Worm (Caenorhabditis elegans) whole organism, early embryonic: ENCODE measurements around the gene emre-1.

Source experiments
- B0310.2 ChIP-seq: sonication (generic microtip); optimal IDR thresholded peaks from 2 replicates; lab custom pipeline; 2016; ENCODE audit warnings: mild to moderate bottlenecking, missing genetic modification characterization, missing compliant biosample characterization
- F13C5.2 ChIP-seq: sonication (generic microtip); optimal IDR thresholded peaks from 2 replicates; lab custom pipeline; 2017; ENCODE audit warnings: mild to moderate bottlenecking, missing genetic modification characterization, inconsistent platforms, missing compliant biosample characterization
- aly-1 ChIP-seq: sonication (generic microtip); optimal IDR thresholded peaks from 2 replicates; lab custom pipeline; 2016; ENCODE audit warnings: missing genetic modification characterization, missing compliant biosample characterization
- ama-1 ChIP-seq: fragments of 150-350 bp; optimal IDR thresholded peaks from 2 replicates; lab custom pipeline; 2014
- ceh-13 ChIP-seq: fragments of 200-800 bp; sonication (Bioruptor generic); optimal IDR thresholded peaks from 2 replicates; lab custom pipeline; 2018; ENCODE audit warnings: mild to moderate bottlenecking, missing genetic modification characterization, missing compliant biosample characterization
- flt-1 ChIP-seq: fragments of 200-800 bp; sonication (Bioruptor generic); IDR thresholded peaks from 2 replicates; pipeline ENCODE4 v1.3.6; 2022; ENCODE audit warnings: missing genetic modification characterization, missing compliant biosample characterization
- hmbx-1 ChIP-seq: sonication (generic microtip); optimal IDR thresholded peaks from 2 replicates; lab custom pipeline; 2016; ENCODE audit warnings: mild to moderate bottlenecking, missing genetic modification characterization, missing compliant biosample characterization
- hmg-4 ChIP-seq: fragments of 200-800 bp; sonication (Bioruptor generic); optimal IDR thresholded peaks from 2 replicates; lab custom pipeline; 2018; ENCODE audit warnings: mild to moderate bottlenecking, missing genetic modification characterization, missing compliant biosample characterization
- hnd-1 ChIP-seq: sonication (generic microtip); optimal IDR thresholded peaks from 2 replicates; lab custom pipeline; 2016; ENCODE audit warnings: missing genetic modification characterization, missing compliant biosample characterization
- pes-1 ChIP-seq: fragments of 200-800 bp; sonication (Bioruptor generic); IDR thresholded peaks from 2 replicates; pipeline ENCODE4 v1.3.6; 2022; ENCODE audit warnings: missing genetic modification reagents, missing genetic modification characterization, missing compliant biosample characterization
- scrt-1 ChIP-seq: fragments of 200-800 bp; sonication (Bioruptor generic); IDR thresholded peaks from 2 replicates; pipeline ENCODE4 v1.3.6; 2022; ENCODE audit warnings: missing genetic modification characterization, missing compliant biosample characterization
- sea-1 ChIP-seq: fragments of 200-800 bp; sonication (Bioruptor generic); conservative IDR thresholded peaks from 2 replicates; pipeline ENCODE4 v1.3.6; 2022; ENCODE audit warnings: missing genetic modification characterization, missing compliant biosample characterization
- tbx-37 ChIP-seq: fragments of 200-800 bp; sonication (Bioruptor generic); conservative IDR thresholded peaks from 2 replicates; pipeline ENCODE4 v1.3.6; 2022; ENCODE audit warnings: missing genetic modification reagents, missing genetic modification characterization, missing compliant biosample characterization
- tra-4 ChIP-seq: sonication (generic microtip); optimal IDR thresholded peaks from 2 replicates; lab custom pipeline; 2017; ENCODE audit warnings: missing genetic modification characterization, missing compliant biosample characterization

DNA sequence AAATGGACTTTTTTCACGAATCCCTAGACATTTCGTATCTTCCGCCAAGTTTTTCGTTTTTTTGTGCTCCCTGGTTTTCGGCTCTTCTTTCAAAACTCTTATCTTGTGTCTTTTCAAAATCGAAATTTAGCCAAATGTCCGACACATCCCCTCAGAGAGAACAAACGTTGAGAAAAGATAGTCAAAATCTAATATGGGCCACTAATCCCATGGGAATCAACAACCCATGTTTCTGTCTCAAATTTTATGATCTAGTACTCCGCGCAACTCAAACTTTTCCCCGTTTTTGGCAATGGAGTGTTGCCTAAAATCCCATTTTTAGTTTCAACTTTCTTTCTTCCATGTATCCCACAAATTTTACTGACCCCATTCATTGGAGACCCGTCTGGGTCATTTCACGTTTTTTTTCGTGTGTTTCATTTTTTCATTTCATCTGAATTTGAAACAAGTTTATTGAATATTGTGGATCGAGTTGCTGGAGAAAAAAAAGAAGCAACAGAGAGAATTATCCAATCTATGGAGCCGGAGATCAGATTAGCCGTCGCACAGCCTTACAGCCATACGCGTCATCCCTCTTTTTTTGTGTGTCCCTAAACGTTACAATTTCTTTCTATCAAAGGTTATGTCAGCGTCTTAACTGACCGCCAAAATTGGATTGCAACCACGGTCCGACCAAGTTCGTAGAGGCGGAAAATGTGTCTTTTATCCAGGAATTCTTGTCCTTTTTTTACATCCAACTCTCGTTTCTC is 32.2 kb downstream of the emre-1 start:
- no peak for TF ChIP-seq ama-1
- no peak for TF ChIP-seq B0310.2
- no peak for TF ChIP-seq scrt-1
- no peak for TF ChIP-seq hnd-1
- TF ChIP-seq sea-1 (GFP tag; lab: Robert Waterston, UW), result no peak
- no peak for TF ChIP-seq hmbx-1 (tag; lab: Kevin White, UChicago)
- TF ChIP-seq ceh-13 (GFP tag; lab: Kevin White, UChicago), result no peak
- no peak for TF ChIP-seq F13C5.2 (tag; lab: Kevin White, UChicago)
- no peak for TF ChIP-seq tbx-37 (GFP tag; lab: Robert Waterston, UW)
- TF ChIP-seq aly-1 (tag; lab: Kevin White, UChicago), result no peak
- TF ChIP-seq hmg-4 (GFP tag; lab: Kevin White, UChicago), result no peak
- no peak for TF ChIP-seq flt-1
- TF ChIP-seq tra-4, result no peak
- no peak for TF ChIP-seq pes-1 (GFP tag; lab: Robert Waterston, UW)
